Fruit fly (Drosophila melanogaster) whole organism, pupa: ENCODE results near the gene CG32645.

ENCODE experiments used
- CG15710 ChIP-seq: fragments of 200-800 bp; sonication (Bioruptor generic); optimal IDR thresholded peaks from 2 replicates; lab custom pipeline; 2018; ENCODE audit warnings: missing biosample characterization, mild to moderate bottlenecking, missing genetic modification characterization, moderate library complexity
- CG32121 ChIP-seq: fragments of 200-800 bp; sonication (Bioruptor generic); IDR thresholded peaks from 2 replicates; pipeline ENCODE4 v1.3.6; 2022; ENCODE audit warnings: missing biosample characterization, missing genetic modification characterization
- CG34367 ChIP-seq: fragments of 200-800 bp; sonication (Bioruptor generic); optimal IDR thresholded peaks from 2 replicates; lab custom pipeline; 2018; ENCODE audit warnings: missing biosample characterization, mild to moderate bottlenecking, missing genetic modification characterization
- CG4496 ChIP-seq: fragments of 200-800 bp; sonication (Bioruptor generic); IDR thresholded peaks from 3 replicates; pipeline ENCODE4 v1.3.6; 2022; ENCODE audit warnings: missing biosample characterization, missing genetic modification characterization
- CG8159 ChIP-seq: fragments of 200-800 bp; sonication (Bioruptor generic); optimal IDR thresholded peaks from 3 replicates; lab custom pipeline; 2018; ENCODE audit warnings: missing biosample characterization, mild to moderate bottlenecking, missing genetic modification characterization, moderate library complexity
- CG9948 ChIP-seq: fragments of 200-800 bp; sonication (Bioruptor generic); optimal IDR thresholded peaks from 2 replicates; lab custom pipeline; 2018; ENCODE audit warnings: missing biosample characterization, mild to moderate bottlenecking, missing genetic modification characterization, moderate library complexity
- D1 ChIP-seq: fragments of 200-800 bp; sonication (Bioruptor generic); optimal IDR thresholded peaks from 2 replicates; lab custom pipeline; 2018; ENCODE audit warnings: missing biosample characterization, mild to moderate bottlenecking, missing genetic modification characterization, moderate library complexity
- EcR ChIP-seq: fragments of 200-800 bp; sonication (Bioruptor generic); optimal IDR thresholded peaks from 3 replicates; lab custom pipeline; 2019; ENCODE audit warnings: missing biosample characterization, missing genetic modification characterization, mild to moderate bottlenecking, moderate library complexity, missing genetic modification reagents
- Ets98B ChIP-seq: fragments of 200-800 bp; sonication (Bioruptor generic); IDR thresholded peaks from 2 replicates; pipeline ENCODE4 v1.3.6; 2022; ENCODE audit warnings: missing biosample characterization, missing genetic modification characterization
- Pif1A ChIP-seq: fragments of 200-800 bp; sonication (Bioruptor generic); optimal IDR thresholded peaks from 3 replicates; lab custom pipeline; 2016; ENCODE audit warnings: missing biosample characterization, missing genetic modification characterization

- peak; percentile 100 for TF ChIP-seq Ets98B (GFP tag; lab: Robert Waterston, UW)
- TF ChIP-seq CG4496 (GFP tag; lab: Robert Waterston, UW) = peak; percentile 100
- TF ChIP-seq CG15710 (tag; lab: Kevin White, UChicago) = peak; percentile 91
- TF ChIP-seq CG9948 (tag; lab: Kevin White, UChicago) = peak; percentile 92
- peak; percentile 87 for TF ChIP-seq CG8159 (tag; lab: Kevin White, UChicago)
- no peak for TF ChIP-seq EcR
- TF ChIP-seq Pif1A (GFP tag; lab: Kevin White, UChicago) = peak; percentile 96
- peak; percentile 72 for TF ChIP-seq D1
- peak; percentile 99 for TF ChIP-seq CG32121 (GFP tag; lab: Robert Waterston, UW)
- TF ChIP-seq CG34367 (tag; lab: Kevin White, UChicago) = peak; percentile 92
Measured at dm6 chrX:13131063-13131773, 7.8 kb upstream of the CG32645 start.
